Worm (Caenorhabditis elegans): ENCODE measurements around the gene T19C3.2.

Gene T19C3.2

DNA sequence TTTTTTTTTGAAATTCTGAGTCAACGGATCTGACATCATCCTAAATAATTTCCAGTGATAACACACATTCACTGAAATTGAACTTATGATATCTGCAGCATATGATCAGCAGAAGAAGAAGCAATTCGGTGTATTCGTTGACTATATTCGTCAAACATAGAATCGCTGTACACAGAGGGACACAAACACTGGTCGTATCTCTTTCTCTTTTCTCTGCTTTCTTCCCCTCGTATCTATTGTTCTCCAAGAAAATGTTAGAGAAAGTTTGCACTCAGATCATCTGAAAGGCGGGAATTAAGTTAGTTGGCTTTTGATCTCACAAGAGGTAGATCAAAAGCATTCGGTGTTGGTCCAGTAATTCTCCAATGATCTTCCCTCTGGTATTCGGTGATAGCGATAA is 33.2 kb upstream of the T19C3.2 start:
- TF ChIP-seq nhr-11 (tag; optimal IDR thresholded peaks at IDR 0.05) (no peak), nhr-25 (tag; optimal IDR thresholded peaks at IDR 0.05) (peak; percentile 57), R02D3.7 (tag; optimal IDR thresholded peaks at IDR 0.05) (no peak), elt-1 (tag; optimal IDR thresholded peaks at IDR 0.05) (no peak), nhr-76 (tag; optimal IDR thresholded peaks at IDR 0.05) (no peak), egl-27 (tag; optimal IDR thresholded peaks at IDR 0.05) (no peak)

DNA sequence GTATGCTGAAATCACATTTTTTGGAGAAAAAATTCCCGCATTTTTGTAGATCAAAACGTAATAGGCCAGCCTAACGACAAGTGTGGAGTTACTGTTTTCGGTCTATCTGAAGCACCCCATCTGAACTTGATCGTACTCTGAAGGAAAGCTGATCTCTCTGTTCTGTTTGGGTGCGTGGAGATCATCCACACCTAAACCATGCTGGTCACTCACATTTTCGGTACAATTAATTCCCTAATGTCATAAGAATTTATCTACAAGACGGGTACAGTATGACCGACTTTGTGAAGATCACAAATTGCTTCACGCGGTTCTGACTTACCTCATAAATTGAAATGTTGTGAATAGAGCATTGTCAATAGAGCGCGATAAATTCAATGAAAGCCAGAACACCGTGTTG is 32.6 kb upstream of the T19C3.2 start:
- TF ChIP-seq fos-1 (tag; optimal IDR thresholded peaks at IDR 0.05) (no peak), pqm-1 (tag; optimal IDR thresholded peaks at IDR 0.05) (no peak), fkh-2 (tag; optimal IDR thresholded peaks at IDR 0.05) (no peak), lin-39 (tag; optimal IDR thresholded peaks at IDR 0.05) (no peak), nhr-237 (tag; optimal IDR thresholded peaks at IDR 0.05) (no peak), lin-15B (tag; optimal IDR thresholded peaks at IDR 0.05) (no peak), skn-1 (tag; optimal IDR thresholded peaks at IDR 0.05) (no peak), nhr-11 (tag; optimal IDR thresholded peaks at IDR 0.05) (no peak), eor-1 (tag; optimal IDR thresholded peaks at IDR 0.05) (no peak), egl-5 (tag; optimal IDR thresholded peaks at IDR 0.05) (no peak), lsy-12 (tag; optimal IDR thresholded peaks at IDR 0.05) (no peak), snpc-4 (tag; optimal IDR thresholded peaks at IDR 0.05) (no peak), ceh-28 (tag; optimal IDR thresholded peaks at IDR 0.05) (no peak), unc-39 (tag; optimal IDR thresholded peaks at IDR 0.05) (no peak)

DNA sequence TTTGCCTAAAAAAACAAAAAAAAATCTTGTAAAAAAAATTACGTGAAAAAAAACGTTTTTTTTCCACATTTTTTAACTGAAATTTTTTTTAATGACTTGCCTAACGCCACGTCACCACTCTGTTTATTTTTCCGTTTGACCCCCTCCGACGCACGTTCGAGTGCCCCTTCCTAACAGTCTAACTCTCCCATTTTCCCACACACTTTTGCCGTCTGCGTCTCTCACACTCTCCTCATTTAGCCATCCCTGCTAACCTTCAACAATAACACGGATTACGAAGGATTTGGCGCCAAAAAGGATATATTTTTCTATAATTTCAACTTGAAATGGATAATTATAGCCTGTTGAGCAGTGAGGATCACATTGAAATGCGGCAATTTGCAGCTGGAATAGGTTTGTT is 29.9 kb upstream of the T19C3.2 start:
- peak; percentile 19 for TF ChIP-seq nhr-23 (tag; optimal IDR thresholded peaks at IDR 0.05)
- TF ChIP-seq daf-12 (tag; optimal IDR thresholded peaks at IDR 0.05): no peak
- no peak for TF ChIP-seq lsy-12 (tag; optimal IDR thresholded peaks at IDR 0.05)
- no peak for TF ChIP-seq nhr-12 (tag; optimal IDR thresholded peaks at IDR 0.05)
- TF ChIP-seq nfya-1 (tag; optimal IDR thresholded peaks at IDR 0.05; ENCODE audit: insufficient read depth): peak; percentile 26
- TF ChIP-seq ceh-28 (tag; optimal IDR thresholded peaks at IDR 0.05): no peak
- no peak for TF ChIP-seq aly-2 (tag; optimal IDR thresholded peaks at IDR 0.05)
- TF ChIP-seq pha-4 (tag; optimal IDR thresholded peaks at IDR 0.05): peak; percentile 78
- TF ChIP-seq hmg-11 (tag; optimal IDR thresholded peaks at IDR 0.05): peak; percentile 47
- TF ChIP-seq pqm-1 (tag; optimal IDR thresholded peaks at IDR 0.05): no peak
- TF ChIP-seq nhr-237 (tag; optimal IDR thresholded peaks at IDR 0.05): no peak
- no peak for TF ChIP-seq sea-2 (GFP tag; optimal IDR thresholded peaks at IDR 0.05)
- TF ChIP-seq nhr-25 (tag; optimal IDR thresholded peaks at IDR 0.05): no peak

DNA sequence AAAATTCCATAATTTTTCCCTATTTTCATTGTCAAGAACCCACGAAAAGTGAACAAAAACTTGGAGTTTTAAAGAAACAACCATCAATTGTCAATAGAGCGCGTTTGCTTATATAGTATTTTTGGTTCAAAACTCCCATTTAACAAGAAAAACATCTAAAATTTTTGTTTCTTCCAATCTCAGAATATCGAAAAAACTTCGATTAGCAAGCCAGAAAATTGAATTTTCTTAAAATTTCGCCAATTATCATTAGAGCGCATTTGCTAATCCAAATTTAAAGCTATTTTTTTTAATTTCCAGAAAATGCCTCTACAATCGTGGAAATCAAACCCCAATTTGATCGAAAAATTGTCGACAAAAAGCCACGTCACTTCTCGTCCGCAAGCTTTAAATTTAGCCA is 29.1 kb upstream of the T19C3.2 start, which contains the start of gene orai-1:
TSS of gene orai-1 (plus strand) at position 301 of the 400 bp plus-strand sequence.
- TF ChIP-seq ztf-4 (tag; optimal IDR thresholded peaks at IDR 0.05) (no peak), egl-5 (tag; optimal IDR thresholded peaks at IDR 0.05) (no peak), snpc-4 (tag; optimal IDR thresholded peaks at IDR 0.05) (no peak), pha-4 (tag; optimal IDR thresholded peaks at IDR 0.05) (no peak), elt-2 (tag; optimal IDR thresholded peaks at IDR 0.05) (no peak), ceh-28 (tag; optimal IDR thresholded peaks at IDR 0.05) (no peak), lin-39 (tag; optimal IDR thresholded peaks at IDR 0.05) (no peak), mml-1 (tag; optimal IDR thresholded peaks at IDR 0.05) (no peak), aly-2 (tag; optimal IDR thresholded peaks at IDR 0.05) (no peak), ceh-9 (tag; optimal IDR thresholded peaks at IDR 0.05) (no peak), ama-1 (optimal IDR thresholded peaks at IDR 0.05) (no peak), ztf-11 (tag; optimal IDR thresholded peaks at IDR 0.05) (no peak), zag-1 (tag; optimal IDR thresholded peaks at IDR 0.05) (no peak), fos-1 (tag; optimal IDR thresholded peaks at IDR 0.05) (no peak)

DNA sequence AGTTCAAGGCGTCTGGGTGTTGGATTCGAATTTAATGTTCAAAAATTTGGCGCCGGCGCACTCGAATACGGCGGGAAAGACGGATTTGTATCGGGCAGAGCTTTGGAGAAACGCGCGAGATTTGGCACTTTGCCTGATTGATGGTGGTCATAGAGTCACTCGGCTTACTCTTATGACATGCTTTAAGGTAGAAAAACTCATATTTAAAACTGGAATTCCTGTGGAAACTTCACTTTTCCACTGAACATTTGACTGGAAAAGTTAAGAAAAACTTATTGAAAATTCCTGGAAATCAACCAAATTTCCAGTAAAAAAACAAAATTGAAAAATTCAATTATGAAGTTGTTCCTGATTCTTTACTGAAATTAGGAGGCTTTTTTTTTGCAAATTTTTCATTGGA is 27.3 kb upstream of the T19C3.2 start:
- TF ChIP-seq nhr-237 (tag; optimal IDR thresholded peaks at IDR 0.05): no peak

DNA sequence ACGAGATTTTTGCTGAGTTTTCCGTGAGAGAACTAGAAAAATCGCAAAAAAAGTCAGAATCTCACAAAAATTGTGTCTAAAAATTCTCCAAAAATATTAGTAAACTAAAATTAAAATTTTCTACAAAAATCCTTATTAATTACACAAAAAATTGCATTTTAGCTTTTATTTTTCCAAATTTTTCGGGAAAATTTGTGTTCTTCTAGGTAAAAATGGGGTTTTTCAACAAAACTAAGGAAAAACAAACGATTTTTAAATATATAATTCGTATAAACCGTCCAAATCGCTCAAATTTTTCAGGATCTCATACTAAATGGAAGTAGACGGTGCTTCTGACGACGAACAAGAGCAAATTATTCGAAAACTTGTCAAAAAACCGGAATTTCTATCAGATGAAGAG is 24.4 kb upstream of the T19C3.2 start, which contains the start of gene W06E11.1:
TSS of gene W06E11.1 (plus strand) at position 301 of the 400 bp plus-strand sequence.
- TF ChIP-seq nhr-43 (tag; optimal IDR thresholded peaks at IDR 0.05; ENCODE audit: poor library complexity, severe bottlenecking) (no peak), lin-15B (tag; optimal IDR thresholded peaks at IDR 0.05) (no peak), tbx-2 (tag; optimal IDR thresholded peaks at IDR 0.05) (no peak), snpc-4 (tag; optimal IDR thresholded peaks at IDR 0.05) (no peak)
